Worm (Caenorhabditis elegans): ENCODE results near the gene med-2.

DNA sequence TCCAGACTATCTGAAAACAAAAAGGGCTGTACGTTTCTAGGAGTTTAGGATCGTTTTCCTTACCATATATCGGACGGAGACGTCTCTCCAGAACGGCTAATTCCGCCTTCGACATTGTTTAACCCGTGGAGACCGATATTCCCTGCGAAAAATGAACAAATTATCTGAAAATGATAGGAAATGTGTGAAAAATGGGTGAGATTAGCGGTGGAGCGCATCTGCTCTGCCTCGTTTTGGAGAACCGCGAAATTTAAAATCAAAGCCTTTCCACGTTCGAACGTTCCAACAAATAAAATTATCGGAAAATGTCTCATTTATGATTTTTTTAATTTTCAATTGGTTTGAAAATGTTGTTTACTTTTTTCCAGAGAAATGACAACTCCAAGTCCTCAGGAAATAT is 15.0 kb upstream of the med-2 start, which contains the start of the genes cra-1 and kbp-1:
- TF ChIP-seq aly-1 (tag; optimal IDR thresholded peaks at IDR 0.05) (no peak), ceh-13 (GFP tag; optimal IDR thresholded peaks at IDR 0.05) (no peak)

Data from whole organism, early embryonic.